Worm (Caenorhabditis elegans) whole organism, mixed stage, embryonic: ENCODE measurements around the gene Y7A5A.6.
A peak's percentile ranks its signal among the peaks of the same experiment; 100 is the strongest.

Experiments used
- bed-3 ChIP-seq: fragments of 200-800 bp; sonication (Bioruptor generic); optimal IDR thresholded peaks from 3 replicates; lab custom pipeline; 2018; ENCODE audit warnings: mild to moderate bottlenecking, missing genetic modification characterization, moderate library complexity, missing compliant biosample characterization
- blmp-1 ChIP-seq: fragments of 150-350 bp; optimal IDR thresholded peaks from 2 replicates; lab custom pipeline; 2014; ENCODE audit warnings: missing biosample characterization, missing genetic modification characterization
- ceh-39 ChIP-seq: fragments of 150-350 bp; optimal IDR thresholded peaks from 2 replicates; lab custom pipeline; 2014; ENCODE audit warnings: missing biosample characterization, missing genetic modification characterization
- ceh-83 ChIP-seq: fragments of 200-800 bp; sonication (Bioruptor generic); optimal IDR thresholded peaks from 2 replicates; lab custom pipeline; 2018; ENCODE audit warnings: mild to moderate bottlenecking, missing genetic modification characterization, missing compliant biosample characterization
- ces-1 ChIP-seq: fragments of 150-350 bp; optimal IDR thresholded peaks from 2 replicates; lab custom pipeline; 2014; ENCODE audit warnings: missing biosample characterization, missing genetic modification reagents, missing genetic modification characterization
- cnd-1 ChIP-seq: fragments of 200-800 bp; sonication (Bioruptor generic); optimal IDR thresholded peaks from 2 replicates; lab custom pipeline; 2018; ENCODE audit warnings: mild to moderate bottlenecking, missing genetic modification characterization, missing compliant biosample characterization
- drap-1 ChIP-seq: fragments of 200-800 bp; sonication (Bioruptor generic); optimal IDR thresholded peaks from 3 replicates; lab custom pipeline; 2018; ENCODE audit warnings: mild to moderate bottlenecking, missing genetic modification characterization, missing compliant biosample characterization
- elt-1 ChIP-seq: sonication (generic microtip); optimal IDR thresholded peaks from 2 replicates; lab custom pipeline; 2017; ENCODE audit warnings: missing genetic modification characterization, mild to moderate bottlenecking, missing compliant biosample characterization, antibody characterized with exemption, moderate library complexity, borderline replicate concordance; ENCODE audit not compliant: insufficient read depth
- elt-3 ChIP-seq: fragments of 150-350 bp; optimal IDR thresholded peaks from 2 replicates; lab custom pipeline; 2014; ENCODE audit warnings: missing biosample characterization, missing genetic modification characterization
- flh-1 ChIP-seq: fragments of 200-800 bp; sonication (Bioruptor generic); optimal IDR thresholded peaks from 2 replicates; lab custom pipeline; 2018; ENCODE audit warnings: mild to moderate bottlenecking, missing genetic modification characterization, moderate library complexity, missing compliant biosample characterization
- ham-2 ChIP-seq: fragments of 200-800 bp; sonication (Bioruptor generic); optimal IDR thresholded peaks from 2 replicates; lab custom pipeline; 2018; ENCODE audit warnings: mild to moderate bottlenecking, missing genetic modification characterization, missing compliant biosample characterization
- hlh-1 ChIP-seq: fragments of 150-350 bp; optimal IDR thresholded peaks from 2 replicates; lab custom pipeline; 2014; ENCODE audit warnings: missing biosample characterization, missing genetic modification reagents, missing genetic modification characterization
- lin-13 ChIP-seq: fragments of 150-350 bp; optimal IDR thresholded peaks from 2 replicates; lab custom pipeline; 2014; ENCODE audit warnings: missing biosample characterization, missing genetic modification characterization
- lin-32 ChIP-seq: fragments of 200-800 bp; sonication (Bioruptor generic); optimal IDR thresholded peaks from 2 replicates; lab custom pipeline; 2018; ENCODE audit warnings: mild to moderate bottlenecking, missing genetic modification characterization, missing compliant biosample characterization
- lsy-2 ChIP-seq: fragments of 150-350 bp; optimal IDR thresholded peaks from 2 replicates; lab custom pipeline; 2014; ENCODE audit warnings: missing biosample characterization, missing genetic modification characterization
- mab-5 ChIP-seq: fragments of 150-350 bp; optimal IDR thresholded peaks from 2 replicates; lab custom pipeline; 2014; ENCODE audit warnings: missing biosample characterization, missing genetic modification characterization
- mep-1 ChIP-seq: fragments of 150-350 bp; optimal IDR thresholded peaks from 2 replicates; lab custom pipeline; 2017; ENCODE audit warnings: missing biosample characterization, missing genetic modification reagents, missing genetic modification characterization, inconsistent platforms
- nhr-12 ChIP-seq: fragments of 150-350 bp; optimal IDR thresholded peaks from 2 replicates; lab custom pipeline; 2014; ENCODE audit warnings: missing biosample characterization, missing genetic modification characterization
- nhr-2 ChIP-seq: fragments of 150-350 bp; optimal IDR thresholded peaks from 2 replicates; lab custom pipeline; 2014; ENCODE audit warnings: missing biosample characterization, missing genetic modification characterization
- nhr-28 ChIP-seq: fragments of 150-350 bp; optimal IDR thresholded peaks from 2 replicates; lab custom pipeline; 2014; ENCODE audit warnings: missing biosample characterization, missing genetic modification characterization
- nhr-76 ChIP-seq: sonication (generic microtip); optimal IDR thresholded peaks from 2 replicates; lab custom pipeline; 2017; ENCODE audit warnings: missing biosample characterization, missing genetic modification characterization
- pha-4 ChIP-seq: fragments of 150-350 bp; optimal IDR thresholded peaks from 2 replicates; lab custom pipeline; 2018; ENCODE audit warnings: missing biosample characterization, missing genetic modification reagents, missing genetic modification characterization
- sem-2 ChIP-seq: fragments of 200-800 bp; sonication (Bioruptor generic); optimal IDR thresholded peaks from 2 replicates; lab custom pipeline; 2018; ENCODE audit warnings: mild to moderate bottlenecking, missing genetic modification characterization, missing compliant biosample characterization
- snpc-4 ChIP-seq: fragments of 150-350 bp; optimal IDR thresholded peaks from 2 replicates; lab custom pipeline; 2014; ENCODE audit warnings: missing biosample characterization, missing genetic modification characterization
- tbx-8 ChIP-seq: fragments of 200-800 bp; sonication (Bioruptor generic); optimal IDR thresholded peaks from 2 replicates; lab custom pipeline; 2018; ENCODE audit warnings: mild to moderate bottlenecking, missing genetic modification characterization, moderate library complexity, missing compliant biosample characterization
- unc-120 ChIP-seq: sonication (generic microtip); optimal IDR thresholded peaks from 2 replicates; lab custom pipeline; 2017; ENCODE audit warnings: missing genetic modification characterization, missing compliant biosample characterization; ENCODE audit not compliant: poor library complexity, severe bottlenecking
- unc-39 ChIP-seq: fragments of 150-350 bp; optimal IDR thresholded peaks from 2 replicates; lab custom pipeline; 2014; ENCODE audit warnings: missing biosample characterization, missing genetic modification characterization
- unc-62 ChIP-seq: fragments of 150-350 bp; optimal IDR thresholded peaks from 2 replicates; lab custom pipeline; 2014; ENCODE audit warnings: missing biosample characterization, missing genetic modification reagents, missing genetic modification characterization
- zip-8 ChIP-seq: fragments of 150-350 bp; optimal IDR thresholded peaks from 2 replicates; lab custom pipeline; 2014; ENCODE audit warnings: missing biosample characterization, missing genetic modification characterization
- ztf-11 ChIP-seq: fragments of 150-350 bp; optimal IDR thresholded peaks from 2 replicates; lab custom pipeline; 2014; ENCODE audit warnings: missing biosample characterization, missing genetic modification characterization

Y7A5A.6 gene

ce11 chrX:15784570-15784969, 14.9 kb downstream of the Y7A5A.6 start, which contains the start of gene Y7A5A.3:
TSS of gene Y7A5A.3 (minus strand) at chrX:15784670.
- no peak for TF ChIP-seq unc-39 (tag; lab: Kevin White, UChicago)
- TF ChIP-seq, all 35 proteins: peak for 0

ce11 chrX:15782027-15782426, 17.5 kb downstream of the Y7A5A.6 start, which contains the start of gene Y7A5A.24:
TSS of gene Y7A5A.24 (minus strand) at chrX:15782127.
- TF ChIP-seq unc-120 (tag; lab: Kevin White, UChicago) (no peak), ham-2 (GFP tag; lab: Kevin White, UChicago) (no peak)

ce11 chrX:15779503-15779902, 20.0 kb downstream of the Y7A5A.6 start:
- TF ChIP-seq lin-32 (GFP tag; lab: Kevin White, UChicago) = no peak
- TF ChIP-seq nhr-76 (tag; lab: Kevin White, UChicago) = no peak
- TF ChIP-seq ces-1 (GFP tag; lab: Kevin White, UChicago) = no peak
- TF ChIP-seq unc-39 (tag; lab: Kevin White, UChicago) = no peak

ce11 chrX:15773262-15773908, 26.1 kb downstream of the Y7A5A.6 start, which contains the start of gene Y7A5A.13:
TSS of gene Y7A5A.13 (plus strand) at chrX:15773858.
- TF ChIP-seq drap-1 (GFP tag; lab: Kevin White, UChicago) = no peak
- no peak for TF ChIP-seq nhr-2 (tag; lab: Kevin White, UChicago)
- no peak for TF ChIP-seq lin-13 (tag; lab: Kevin White, UChicago)
- no peak for TF ChIP-seq blmp-1 (tag; lab: Kevin White, UChicago)
- no peak for TF ChIP-seq tbx-8 (GFP tag; lab: Kevin White, UChicago)
- no peak for TF ChIP-seq mab-5 (tag; lab: Kevin White, UChicago)
- TF ChIP-seq elt-1 (tag; lab: Kevin White, UChicago) = no peak
- TF ChIP-seq mep-1 (tag; lab: Kevin White, UChicago) = no peak
- TF ChIP-seq lin-32 (GFP tag; lab: Kevin White, UChicago) = no peak

DNA sequence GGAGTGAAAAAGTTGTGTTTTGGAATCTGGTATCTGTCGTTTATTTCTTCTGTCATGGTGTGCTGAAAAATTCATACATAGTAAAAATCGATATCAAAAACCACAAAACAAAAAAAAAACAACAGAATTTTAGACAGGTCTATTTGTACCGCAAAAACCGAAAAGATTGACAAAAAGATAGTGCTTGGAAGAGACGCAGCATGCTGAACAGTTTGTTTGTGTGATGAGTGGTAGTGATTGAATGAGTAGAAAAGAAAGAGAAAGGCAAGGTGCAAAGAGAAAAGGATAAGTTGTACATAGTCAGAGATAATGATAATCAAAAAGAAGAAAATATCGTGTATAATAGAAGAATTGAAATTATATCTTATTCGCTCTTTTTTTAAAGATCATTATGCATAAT, 26.8 kb downstream of the Y7A5A.6 start, which contains the start of gene Y7A5A.2:
Gene Y7A5A.2 (minus strand): TSS at position 62 of the 400 bp plus-strand sequence.
- TF ChIP-seq blmp-1 (tag; lab: Kevin White, UChicago) (peak; percentile 40), ceh-39 (tag; lab: Kevin White, UChicago) (no peak)

ce11 chrX:15771411-15771810, 28.1 kb downstream of the Y7A5A.6 start, which contains the start of gene Y7A5A.1:
TSS of gene Y7A5A.1 (minus strand) at chrX:15771493.
- no peak for TF ChIP-seq nhr-76 (tag; lab: Kevin White, UChicago)
- no peak for TF ChIP-seq sem-2
- no peak for TF ChIP-seq ztf-11
- TF ChIP-seq snpc-4 (tag; lab: Kevin White, UChicago) = no peak
- TF ChIP-seq unc-62 (GFP tag; lab: Kevin White, UChicago) = no peak
- TF ChIP-seq elt-3 = no peak
- TF ChIP-seq cnd-1 = no peak
- no peak for TF ChIP-seq unc-39 (tag; lab: Kevin White, UChicago)
- TF ChIP-seq lsy-2 (tag; lab: Kevin White, UChicago) = no peak

DNA sequence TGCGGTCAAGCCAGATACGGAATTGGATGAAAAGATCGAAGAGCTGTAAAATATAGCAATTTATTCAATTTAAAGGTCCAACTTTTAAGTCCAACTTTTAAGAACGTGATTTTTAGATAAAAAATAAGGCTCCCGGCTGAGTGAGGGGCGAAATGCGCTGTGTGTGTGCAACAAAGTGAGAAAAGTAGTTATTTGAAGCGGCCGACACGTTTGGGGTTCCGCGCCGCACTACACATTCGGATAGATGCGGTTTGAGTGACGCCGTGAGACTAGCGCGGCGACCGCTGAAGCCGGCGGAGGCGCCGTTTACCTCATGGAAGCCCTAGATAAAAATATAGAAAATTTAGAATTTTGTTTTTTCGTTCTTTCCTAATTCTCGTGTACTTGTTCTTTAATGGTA, 28.7 kb downstream of the Y7A5A.6 start:
- TF ChIP-seq zip-8 (tag; lab: Kevin White, UChicago) = no peak
- TF ChIP-seq tbx-8 (GFP tag; lab: Kevin White, UChicago) = no peak
- TF ChIP-seq pha-4 = no peak
- no peak for TF ChIP-seq ztf-11
- TF ChIP-seq hlh-1 (tag; lab: Kevin White, UChicago) = no peak
- no peak for TF ChIP-seq nhr-2 (tag; lab: Kevin White, UChicago)
- TF ChIP-seq elt-3 = no peak
- TF ChIP-seq nhr-28 (tag; lab: Kevin White, UChicago) = no peak
- TF ChIP-seq drap-1 (GFP tag; lab: Kevin White, UChicago) = no peak
- TF ChIP-seq blmp-1 (tag; lab: Kevin White, UChicago) = no peak
- no peak for TF ChIP-seq ceh-83 (GFP tag; lab: Kevin White, UChicago)
- no peak for TF ChIP-seq ham-2 (GFP tag; lab: Kevin White, UChicago)
- no peak for TF ChIP-seq sem-2
- TF ChIP-seq unc-39 (tag; lab: Kevin White, UChicago) = no peak
- TF ChIP-seq lsy-2 (tag; lab: Kevin White, UChicago) = no peak
- TF ChIP-seq ceh-39 (tag; lab: Kevin White, UChicago) = no peak
- no peak for TF ChIP-seq nhr-12 (tag; lab: Kevin White, UChicago)
- no peak for TF ChIP-seq bed-3 (GFP tag; lab: Kevin White, UChicago)
- TF ChIP-seq flh-1 = no peak
